Fruit fly (Drosophila melanogaster): ENCODE measurements around the gene Hsp67Bc.
A peak's percentile ranks its signal among the peaks of the same experiment; 100 is the strongest.

Gene Hsp67Bc

DNA sequence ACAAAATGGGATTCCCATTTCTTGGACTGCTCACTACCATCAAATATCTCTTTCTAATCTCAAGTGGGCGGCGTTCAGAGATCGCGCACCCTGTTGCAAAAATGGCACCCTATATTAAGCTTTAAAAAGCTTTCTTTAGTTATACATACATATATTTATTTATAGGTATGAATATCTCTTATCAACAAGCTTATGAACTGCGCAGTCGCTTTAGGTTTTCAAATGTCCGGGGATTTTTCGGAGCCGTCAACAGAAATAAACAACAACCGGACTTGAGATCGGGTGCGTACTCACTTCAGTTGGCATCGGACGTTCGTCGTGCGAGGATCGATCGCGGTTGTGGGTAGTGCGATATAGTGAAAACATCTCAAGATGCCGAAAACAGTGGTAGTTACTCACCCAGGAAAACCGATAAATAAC is 23.0 kb downstream of the Hsp67Bc start, which contains the start of gene PGRP-LF (continued):
- TF ChIP-seq luna (GFP tag; optimal IDR thresholded peaks at IDR 0.05) (no peak), onecut (GFP tag; IDR thresholded peaks at IDR 0.05) (no peak), gsb (GFP tag; IDR thresholded peaks at IDR 0.05) (no peak), Side (GFP tag; optimal IDR thresholded peaks at IDR 0.05) (no peak), CG6683 (GFP tag; optimal IDR thresholded peaks at IDR 0.05) (no peak), fru (optimal IDR thresholded peaks at IDR 0.05) (no peak), CG10147 (GFP tag; optimal IDR thresholded peaks at IDR 0.05) (peak; percentile 2), CG9797 (GFP tag; optimal IDR thresholded peaks at IDR 0.05) (no peak), Aef1 (GFP tag; IDR thresholded peaks at IDR 0.05) (no peak), sqz (GFP tag; optimal IDR thresholded peaks at IDR 0.05) (no peak), bowl (GFP tag; IDR thresholded peaks at IDR 0.05) (no peak), stc (GFP tag; IDR thresholded peaks at IDR 0.05) (no peak), CG8765 (GFP tag; IDR thresholded peaks at IDR 0.05) (no peak), CG9817 (tag; optimal IDR thresholded peaks at IDR 0.05) (no peak), Ada2b (GFP tag; IDR thresholded peaks at IDR 0.05) (no peak), chinmo (GFP tag; IDR thresholded peaks at IDR 0.05; ENCODE audit: partially characterized antibody) (peak; percentile 89; the same call in 3 of the 4 replicates), slou (GFP tag; optimal IDR thresholded peaks at IDR 0.05) (no peak), CG33213 (GFP tag; optimal IDR thresholded peaks at IDR 0.05) (no peak), CG10959 (GFP tag; IDR thresholded peaks at IDR 0.05) (no peak), CG5180 (GFP tag; optimal IDR thresholded peaks at IDR 0.05) (no peak), Bteb2 (GFP tag; optimal IDR thresholded peaks at IDR 0.05) (no peak), CG31365 (tag; optimal IDR thresholded peaks at IDR 0.05) (no peak), MESR4 (GFP tag; optimal IDR thresholded peaks at IDR 0.05) (no peak), pzg (GFP tag; optimal IDR thresholded peaks at IDR 0.05) (no peak), Nf-YC (tag; optimal IDR thresholded peaks at IDR 0.05) (peak; percentile 68), ewg (GFP tag; optimal IDR thresholded peaks at IDR 0.05) (no peak), NC2α (GFP tag; optimal IDR thresholded peaks at IDR 0.05) (no peak), Ssrp (tag; optimal IDR thresholded peaks at IDR 0.05) (no peak), ara (GFP tag; IDR thresholded peaks at IDR 0.05) (no peak), CG14710 (tag; optimal IDR thresholded peaks at IDR 0.05) (no peak), CG11723 (GFP tag; optimal IDR thresholded peaks at IDR 0.05) (no peak), CG14050 (GFP tag; IDR thresholded peaks at IDR 0.05) (no peak), Doc2 (GFP tag; IDR thresholded peaks at IDR 0.05) (no peak), nom (GFP tag; optimal IDR thresholded peaks at IDR 0.05) (no peak), CG10366 (GFP tag; IDR thresholded peaks at IDR 0.05) (peak; percentile 94), CG9215 (GFP tag; IDR thresholded peaks at IDR 0.05) (no peak), ap (GFP tag; IDR thresholded peaks at IDR 0.05) (no peak), gce (GFP tag; IDR thresholded peaks at IDR 0.05) (no peak), insv (GFP tag; optimal IDR thresholded peaks at IDR 0.05) (no peak), jing (GFP tag; optimal IDR thresholded peaks at IDR 0.05) (no peak), CG13296 (GFP tag; optimal IDR thresholded peaks at IDR 0.05) (peak; percentile 29), HHEX (GFP tag; optimal IDR thresholded peaks at IDR 0.05) (no peak), crol (GFP tag; IDR thresholded peaks at IDR 0.05) (no peak), psq (GFP tag; optimal IDR thresholded peaks at IDR 0.05) (no peak), gro (GFP tag; optimal IDR thresholded peaks at IDR 0.05) (no peak), CG11504 (tag; optimal IDR thresholded peaks at IDR 0.05) (no peak), Neu2 (GFP tag; optimal IDR thresholded peaks at IDR 0.05; ENCODE audit: borderline replicate concordance) (no peak), CG12942 (GFP tag; optimal IDR thresholded peaks at IDR 0.05) (no peak), CG8924 (tag; optimal IDR thresholded peaks at IDR 0.05) (no peak), CG12155 (GFP tag; optimal IDR thresholded peaks at IDR 0.05) (no peak), CG16815 (GFP tag; optimal IDR thresholded peaks at IDR 0.05) (no peak), fd102C (GFP tag; optimal IDR thresholded peaks at IDR 0.05) (no peak), CG4282 (GFP tag; optimal IDR thresholded peaks at IDR 0.05) (no peak)

All from whole organism, embryonic.